Worm (Caenorhabditis elegans) whole organism, L4/young adult: ENCODE measurements around the gene W04G3.5.

ENCODE experiments used
- W03F9.2 ChIP-seq: fragments of 150-350 bp; optimal IDR thresholded peaks from 2 replicates; lab custom pipeline; 2014; ENCODE audit warnings: missing biosample characterization, missing genetic modification characterization
- dao-5 ChIP-seq: sonication (generic microtip); optimal IDR thresholded peaks from 2 replicates; lab custom pipeline; 2016; ENCODE audit warnings: missing genotype, missing genetic modification characterization, moderate library complexity, missing compliant biosample characterization
- him-1 ChIP-seq: sonication (generic microtip); optimal IDR thresholded peaks from 2 replicates; lab custom pipeline; 2016; ENCODE audit warnings: missing genotype, missing genetic modification reagents, missing genetic modification characterization, missing compliant biosample characterization

ce11 chrX:11033952-11034287, 39.5 kb upstream of the W04G3.5 start:
- TF ChIP-seq W03F9.2 (tag; lab: Kevin White, UChicago) (no peak), dao-5 (tag; lab: Kevin White, UChicago) (no peak), him-1 (no peak)
